Fruit fly (Drosophila melanogaster) Kc167 (cell line): ENCODE data around the gene CG32440.

Source experiments
- Myc ChIP-seq: fragments of >200 bp; optimal IDR thresholded peaks from 2 replicates; lab custom pipeline; 2017; ENCODE audit warnings: missing external identifiers
- Sin3A ChIP-seq: fragments of >200 bp; optimal IDR thresholded peaks from 2 replicates; lab custom pipeline; 2018; ENCODE audit warnings: missing external identifiers
- h ChIP-seq: fragments of >200 bp; optimal IDR thresholded peaks from 3 replicates; lab custom pipeline; 2018; ENCODE audit warnings: missing external identifiers
- insv ChIP-seq: fragments of >200 bp; optimal IDR thresholded peaks from 3 replicates; lab custom pipeline; 2018; ENCODE audit warnings: missing external identifiers
- psq ChIP-seq: fragments of >200 bp; optimal IDR thresholded peaks from 2 replicates; lab custom pipeline; 2017; ENCODE audit warnings: missing external identifiers
- ttk ChIP-seq: sonication (Bioruptor generic); optimal IDR thresholded peaks from 2 replicates; lab custom pipeline; 2017; ENCODE audit warnings: missing external identifiers

The CG32440 gene

DNA sequence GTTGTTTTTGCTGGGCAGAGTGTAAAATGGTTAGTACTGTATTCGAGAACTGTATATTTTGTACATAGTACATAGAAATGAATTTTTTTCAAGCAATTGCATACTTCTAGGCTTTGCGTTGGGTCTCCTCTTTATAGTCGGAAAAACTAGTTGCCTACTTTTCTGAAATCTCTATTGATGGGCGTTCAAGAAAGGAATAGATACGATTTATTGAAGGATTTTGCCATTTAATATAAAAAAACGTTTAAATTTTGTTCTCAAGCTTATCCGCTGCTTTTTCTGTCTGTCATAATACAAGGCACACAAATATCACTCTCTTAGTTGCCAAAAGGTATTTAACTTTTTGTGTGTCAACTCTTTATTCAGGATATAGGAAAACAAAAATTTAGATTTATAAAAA lies at the start of gene CG32440:
Gene CG32440, plus strand, starts transcription at position 301 of the 400 bp plus-strand sequence.
- TF ChIP-seq ttk (lab: Kevin White, UChicago), result no peak
- no peak for TF ChIP-seq h (lab: Kevin White, UChicago)
- no peak for TF ChIP-seq Myc (lab: Kevin White, UChicago)
- no peak for TF ChIP-seq insv (lab: Kevin White, UChicago)
- TF ChIP-seq psq (lab: Kevin White, UChicago), result no peak
- no peak for TF ChIP-seq Sin3A (lab: Kevin White, UChicago)

DNA sequence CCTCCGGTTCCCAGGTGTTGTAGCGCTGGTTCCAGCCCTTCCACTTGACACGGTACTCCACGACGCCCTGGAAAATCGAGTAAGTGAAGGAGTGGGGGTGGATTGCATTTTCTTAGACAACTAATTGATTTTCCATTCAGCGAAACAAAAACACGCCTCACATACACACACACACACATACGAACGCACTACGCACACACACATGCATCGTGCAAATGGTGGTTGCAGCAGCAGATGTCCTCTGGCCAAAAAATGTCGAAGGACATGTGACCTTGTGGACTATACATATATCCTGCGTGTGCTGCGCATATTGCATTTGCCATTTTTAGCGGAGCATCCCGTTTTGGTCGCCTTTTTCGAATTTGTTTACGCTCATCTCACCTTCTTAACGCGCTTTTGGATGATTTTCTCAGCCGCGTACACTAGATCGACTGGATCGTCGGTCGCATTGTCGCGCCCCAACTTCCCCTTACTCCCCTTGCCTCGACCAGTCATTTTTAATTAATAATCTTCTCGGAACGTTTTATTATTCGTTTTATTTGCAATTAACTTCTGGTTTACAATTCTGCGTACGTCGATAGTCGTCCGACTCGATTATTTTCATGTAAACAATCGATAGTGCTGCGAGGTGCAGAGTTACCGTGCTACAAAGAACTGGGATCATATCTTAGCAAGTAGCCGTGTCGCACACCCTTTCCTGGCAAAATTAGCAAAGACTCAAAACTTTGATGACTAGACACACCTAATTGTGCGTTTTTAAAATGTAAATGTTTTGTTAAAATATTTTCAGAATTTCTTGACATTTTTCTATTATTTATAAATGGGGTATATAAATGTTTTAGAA lies 42.3 kb upstream of the CG32440 start, which contains the start of gene Pc:
Gene Pc, minus strand, starts transcription at position 605 of the 844 bp plus-strand sequence.
- TF ChIP-seq ttk (lab: Kevin White, UChicago), result no peak
- no peak for TF ChIP-seq Sin3A (lab: Kevin White, UChicago)
- no peak for TF ChIP-seq insv (lab: Kevin White, UChicago)
- no peak for TF ChIP-seq h (lab: Kevin White, UChicago)
- no peak for TF ChIP-seq psq (lab: Kevin White, UChicago)
- TF ChIP-seq Myc (lab: Kevin White, UChicago), result no peak

DNA sequence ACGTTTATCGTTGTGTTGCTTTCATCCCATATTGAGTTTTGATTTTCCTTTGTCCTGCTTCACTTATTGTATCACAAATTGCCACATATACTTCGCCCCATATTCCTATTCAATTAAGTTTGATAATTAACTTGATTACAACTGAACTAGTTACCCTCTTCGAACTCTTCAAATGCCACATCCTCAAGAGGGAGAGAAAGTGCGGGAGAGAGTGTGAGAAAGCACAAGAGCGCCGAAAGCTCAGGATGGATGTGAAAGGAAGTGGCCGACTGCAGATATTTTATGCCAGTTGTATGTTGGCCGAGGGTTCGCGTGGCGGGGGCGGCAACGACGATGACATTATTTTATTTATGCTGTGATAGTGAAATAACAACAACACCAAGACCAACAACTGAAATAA lies 41.5 kb upstream of the CG32440 start, which contains the start of gene Rab26:
Gene Rab26, plus strand, starts transcription at position 301 of the 400 bp plus-strand sequence.
- no peak for TF ChIP-seq Sin3A (lab: Kevin White, UChicago)
- TF ChIP-seq ttk (lab: Kevin White, UChicago), result no peak
- TF ChIP-seq psq (lab: Kevin White, UChicago), result no peak
- no peak for TF ChIP-seq h (lab: Kevin White, UChicago)
- TF ChIP-seq Myc (lab: Kevin White, UChicago), result no peak
- no peak for TF ChIP-seq insv (lab: Kevin White, UChicago)

dm6 chr3L:21319313-21319907 lies 40.6 kb upstream of the CG32440 start:
- TF ChIP-seq h (lab: Kevin White, UChicago), result no peak
- no peak for TF ChIP-seq ttk (lab: Kevin White, UChicago)
- no peak for TF ChIP-seq psq (lab: Kevin White, UChicago)
- no peak for TF ChIP-seq Myc (lab: Kevin White, UChicago)
- TF ChIP-seq Sin3A (lab: Kevin White, UChicago), result no peak
- TF ChIP-seq insv (lab: Kevin White, UChicago), result no peak

DNA sequence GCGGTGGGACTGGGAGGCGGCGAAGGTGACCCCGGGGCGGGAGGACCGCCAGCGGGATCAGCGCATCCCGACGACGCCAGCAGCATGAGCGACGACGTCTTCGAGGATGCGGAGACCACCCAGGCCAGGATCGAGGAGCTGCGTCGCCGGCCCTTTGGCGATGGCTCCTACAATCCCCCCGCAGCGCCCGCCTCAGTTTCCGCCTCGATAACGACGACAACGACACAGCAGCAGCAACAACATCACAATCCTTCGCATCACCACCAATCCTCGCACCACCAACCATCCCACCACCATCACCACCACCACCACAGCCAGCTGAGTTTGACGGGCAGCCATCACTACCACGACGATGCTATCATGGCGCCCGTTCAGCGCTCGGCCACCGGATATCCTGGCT lies 40.0 kb upstream of the CG32440 start:
- no peak for TF ChIP-seq h (lab: Kevin White, UChicago)
- TF ChIP-seq insv (lab: Kevin White, UChicago), result no peak
- no peak for TF ChIP-seq Sin3A (lab: Kevin White, UChicago)
- TF ChIP-seq Myc (lab: Kevin White, UChicago), result no peak
- TF ChIP-seq ttk (lab: Kevin White, UChicago), result no peak

- no peak for TF ChIP-seq psq (lab: Kevin White, UChicago)
Observed at dm6 chr3L:21321807-21322503, 38.0 kb upstream of the CG32440 start.

- TF ChIP-seq ttk (lab: Kevin White, UChicago), result no peak
Observed at dm6 chr3L:21324724-21325123, 35.3 kb upstream of the CG32440 start.

dm6 chr3L:21334999-21335631 lies 24.9 kb upstream of the CG32440 start, which contains the start of gene Tsr1:
Tsr1 (plus strand) TSS chr3L:21335215.
- TF ChIP-seq h (lab: Kevin White, UChicago) (no peak), ttk (lab: Kevin White, UChicago) (no peak), Sin3A (lab: Kevin White, UChicago) (no peak), psq (lab: Kevin White, UChicago) (no peak), Myc (lab: Kevin White, UChicago) (no peak), insv (lab: Kevin White, UChicago) (no peak)

DNA sequence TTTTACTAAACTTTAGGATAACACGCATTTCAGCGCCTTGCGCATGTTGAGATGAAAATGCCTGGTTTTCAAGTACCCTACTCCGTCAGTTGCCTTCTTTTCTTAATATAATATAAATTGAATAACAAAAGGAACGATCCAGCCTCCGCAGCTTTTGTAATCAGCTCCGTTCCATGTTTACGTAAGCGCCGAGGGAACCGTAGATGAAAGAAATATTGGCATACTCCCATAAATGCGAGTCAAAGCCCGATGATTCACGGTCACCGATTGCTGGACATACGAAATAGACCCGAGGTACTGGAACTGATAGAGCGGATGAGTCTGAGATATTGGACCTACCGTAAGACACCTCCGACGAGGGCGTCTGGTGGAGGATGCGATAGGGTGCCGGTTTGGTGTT lies 17.4 kb upstream of the CG32440 start:
- no peak for TF ChIP-seq psq (lab: Kevin White, UChicago)
- TF ChIP-seq insv (lab: Kevin White, UChicago), result no peak
- TF ChIP-seq h (lab: Kevin White, UChicago), result no peak
- TF ChIP-seq ttk (lab: Kevin White, UChicago), result no peak
- TF ChIP-seq Sin3A (lab: Kevin White, UChicago), result no peak
- TF ChIP-seq Myc (lab: Kevin White, UChicago), result no peak

dm6 chr3L:21343254-21344083 lies 16.5 kb upstream of the CG32440 start, which contains the start of the genes Tbc1d8-9 and CG32436:
Tbc1d8-9 (minus strand) TSS chr3L:21343716.
CG32436 (plus strand) TSS chr3L:21344033.
- no peak for TF ChIP-seq Myc (lab: Kevin White, UChicago)
- no peak for TF ChIP-seq ttk (lab: Kevin White, UChicago)
- TF ChIP-seq h (lab: Kevin White, UChicago), result no peak
- TF ChIP-seq insv (lab: Kevin White, UChicago), result no peak
- TF ChIP-seq Sin3A (lab: Kevin White, UChicago), result no peak
- no peak for TF ChIP-seq psq (lab: Kevin White, UChicago)
